Fruit fly (Drosophila melanogaster) whole organism, embryonic: Measurements from ENCODE around the gene mRpL55.

Source experiments
- CG42726 ChIP-seq: fragments of 200-800 bp; sonication (Bioruptor generic); IDR thresholded peaks from 2 replicates; pipeline ENCODE4 v1.3.6; 2022; ENCODE audit warnings: missing biosample characterization, missing genetic modification characterization; ENCODE audit not compliant: partially characterized antibody
- CHES-1-like ChIP-seq: fragments of 200-800 bp; sonication (Bioruptor generic); optimal IDR thresholded peaks from 2 replicates; lab custom pipeline; 2016; ENCODE audit warnings: missing biosample characterization, missing genetic modification characterization
- MESR4 ChIP-seq: fragments of 200-800 bp; sonication (Bioruptor generic); optimal IDR thresholded peaks from 2 replicates; lab custom pipeline; 2018; ENCODE audit warnings: missing biosample characterization, mild to moderate bottlenecking, missing genetic modification characterization, moderate library complexity
- wek ChIP-seq: fragments of 200-800 bp; sonication (Bioruptor generic); optimal IDR thresholded peaks from 3 replicates; lab custom pipeline; 2018; ENCODE audit warnings: missing biosample characterization, mild to moderate bottlenecking, missing genetic modification characterization, moderate library complexity

DNA sequence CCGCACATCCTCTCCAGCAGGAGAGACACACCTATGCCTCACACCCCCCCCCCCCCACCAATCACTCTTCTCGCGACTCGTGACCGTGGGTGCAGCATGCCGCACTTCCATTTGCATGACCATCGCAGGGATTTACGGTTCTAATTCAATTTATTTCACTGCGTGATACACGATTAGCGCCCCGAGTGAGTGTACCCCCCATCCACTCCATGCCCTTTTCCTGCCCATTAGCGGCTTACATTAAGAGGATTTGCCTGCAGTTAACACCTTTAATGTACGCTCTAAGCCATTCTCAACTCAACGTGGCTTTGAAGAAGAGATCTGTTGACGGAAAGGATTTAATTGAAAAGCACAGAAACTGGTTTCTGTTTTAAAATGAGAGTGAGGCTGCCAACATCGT lies 42.2 kb downstream of the mRpL55 start:
- TF ChIP-seq wek (GFP tag; lab: Kevin White, UChicago), result no peak
- no peak for TF ChIP-seq MESR4 (GFP tag; lab: Kevin White, UChicago)
- TF ChIP-seq CG42726 (GFP tag; lab: Robert Waterston, UW), result no peak
- TF ChIP-seq CHES-1-like (GFP tag; lab: Kevin White, UChicago), result no peak
